Fruit fly (Drosophila melanogaster) whole organism, embryonic: ENCODE measurements around the gene ics.
A peak's percentile ranks its signal among the peaks of the same experiment; 100 is the strongest.

Experiments
- Blimp-1 ChIP-seq: fragments of 200-800 bp; sonication (Bioruptor generic); optimal IDR thresholded peaks from 3 replicates; lab custom pipeline; 2018; ENCODE audit warnings: missing biosample characterization, missing genetic modification characterization, mild to moderate bottlenecking, moderate library complexity, missing genetic modification reagents
- CG13296 ChIP-seq: fragments of 200-800 bp; sonication (Bioruptor generic); optimal IDR thresholded peaks from 3 replicates; lab custom pipeline; 2018; ENCODE audit warnings: missing biosample characterization, mild to moderate bottlenecking, missing genetic modification characterization
- CG14014 ChIP-seq: fragments of 200-800 bp; sonication (Bioruptor generic); IDR thresholded peaks from 2 replicates; pipeline ENCODE4 v1.3.6; 2022; ENCODE audit warnings: missing biosample characterization, missing genetic modification characterization
- CG14965 ChIP-seq: fragments of 200-800 bp; sonication (Bioruptor generic); optimal IDR thresholded peaks from 2 replicates; lab custom pipeline; 2016; ENCODE audit warnings: missing biosample characterization, missing genetic modification characterization, borderline replicate concordance
- CG1529 ChIP-seq: fragments of 200-800 bp; sonication (Bioruptor generic); optimal IDR thresholded peaks from 3 replicates; lab custom pipeline; 2018; ENCODE audit warnings: missing biosample characterization, missing genetic modification characterization
- CG16815 ChIP-seq: fragments of 200-800 bp; sonication (Bioruptor generic); optimal IDR thresholded peaks from 3 replicates; lab custom pipeline; 2017; ENCODE audit warnings: missing biosample characterization, mild to moderate bottlenecking, missing genetic modification characterization
- CG17359 ChIP-seq: fragments of 200-800 bp; sonication (Bioruptor generic); optimal IDR thresholded peaks from 3 replicates; lab custom pipeline; 2018; ENCODE audit warnings: missing biosample characterization, mild to moderate bottlenecking, missing genetic modification characterization, moderate library complexity
- CG17568 ChIP-seq: fragments of 200-800 bp; sonication (Bioruptor generic); optimal IDR thresholded peaks from 2 replicates; lab custom pipeline; 2018; ENCODE audit warnings: missing biosample characterization, mild to moderate bottlenecking, missing genetic modification characterization, moderate library complexity
- CG17612 ChIP-seq: fragments of 200-800 bp; sonication (Bioruptor generic); IDR thresholded peaks from 2 replicates; pipeline ENCODE4 v1.3.6; 2022; ENCODE audit warnings: missing biosample characterization, missing genetic modification characterization
- CG2199 ChIP-seq: fragments of 200-800 bp; sonication (Bioruptor generic); IDR thresholded peaks from 3 replicates; pipeline ENCODE4 v1.3.6; 2022; ENCODE audit warnings: missing biosample characterization, missing genetic modification characterization
- CG4360 ChIP-seq: fragments of 200-800 bp; sonication (Bioruptor generic); IDR thresholded peaks from 2 replicates; pipeline ENCODE4 v1.3.6; 2022; ENCODE audit warnings: missing biosample characterization, missing genetic modification characterization
- CG4820 ChIP-seq: fragments of 200-800 bp; sonication (Bioruptor generic); optimal IDR thresholded peaks from 3 replicates; lab custom pipeline; 2016; ENCODE audit warnings: missing biosample characterization, missing genetic modification characterization
- CG6765 ChIP-seq: fragments of 200-800 bp; sonication (Bioruptor generic); optimal IDR thresholded peaks from 3 replicates; lab custom pipeline; 2017; ENCODE audit warnings: missing biosample characterization, mild to moderate bottlenecking, missing genetic modification characterization
- CG6791 ChIP-seq: fragments of 200-800 bp; sonication (Bioruptor generic); IDR thresholded peaks from 3 replicates; pipeline ENCODE4 v1.3.6; 2022; ENCODE audit warnings: missing biosample characterization, missing genetic modification characterization; ENCODE audit not compliant: partially characterized antibody
- CG7963 ChIP-seq: fragments of 200-800 bp; sonication (Bioruptor generic); IDR thresholded peaks from 3 replicates; pipeline ENCODE4 v1.3.6; 2022; ENCODE audit warnings: missing biosample characterization, missing genetic modification characterization; ENCODE audit not compliant: partially characterized antibody
- CG8359 ChIP-seq: fragments of 200-800 bp; sonication (Bioruptor generic); optimal IDR thresholded peaks from 2 replicates; lab custom pipeline; 2017; ENCODE audit warnings: missing biosample characterization, mild to moderate bottlenecking, missing genetic modification characterization, borderline replicate concordance
- CG8924 ChIP-seq: fragments of 200-800 bp; optimal IDR thresholded peaks from 3 replicates; lab custom pipeline; 2019; ENCODE audit warnings: missing biosample characterization, mild to moderate bottlenecking, missing genetic modification characterization, moderate library complexity
- CG9215 ChIP-seq: fragments of 200-800 bp; sonication (Bioruptor generic); IDR thresholded peaks from 2 replicates; pipeline ENCODE4 v1.3.6; 2022; ENCODE audit warnings: missing biosample characterization, missing genetic modification characterization
- CG9932 ChIP-seq: fragments of 200-800 bp; sonication (Bioruptor generic); IDR thresholded peaks from 2 replicates; pipeline ENCODE4 v1.3.6; 2022; ENCODE audit warnings: missing biosample characterization, missing genetic modification characterization
- Chrac-16 ChIP-seq: fragments of 200-800 bp; sonication (Bioruptor generic); optimal IDR thresholded peaks from 3 replicates; lab custom pipeline; 2016; ENCODE audit warnings: missing biosample characterization, missing genetic modification characterization
- Dll ChIP-seq: fragments of 200-800 bp; sonication (Bioruptor generic); IDR thresholded peaks from 4 replicates; pipeline ENCODE4 v1.3.6; 2022; ENCODE audit warnings: missing biosample characterization, missing genetic modification characterization; ENCODE audit not compliant: partially characterized antibody
- Dp ChIP-seq: fragments of 200-800 bp; sonication (Bioruptor generic); optimal IDR thresholded peaks from 2 replicates; lab custom pipeline; 2018; ENCODE audit warnings: missing biosample characterization, mild to moderate bottlenecking, missing genetic modification characterization, moderate library complexity
- Hand ChIP-seq: fragments of 200-800 bp; sonication (Bioruptor generic); optimal IDR thresholded peaks from 2 replicates; lab custom pipeline; 2017; ENCODE audit warnings: mild to moderate bottlenecking, missing biosample characterization, missing genetic modification reagents, missing genetic modification characterization
- Hr3 ChIP-seq: fragments of 200-800 bp; sonication (Bioruptor generic); optimal IDR thresholded peaks from 3 replicates; lab custom pipeline; 2016; ENCODE audit warnings: missing biosample characterization, missing genetic modification characterization
- Kr ChIP-seq: fragments of 200-800 bp; sonication (Bioruptor generic); optimal IDR thresholded peaks from 2 replicates; lab custom pipeline; 2017; ENCODE audit warnings: missing biosample characterization, mild to moderate bottlenecking, missing genetic modification characterization
- MBD-R2 ChIP-seq: fragments of 200-800 bp; sonication (Bioruptor generic); IDR thresholded peaks from 2 replicates; pipeline ENCODE4 v1.3.6; 2022; ENCODE audit warnings: missing biosample characterization, missing genetic modification characterization
- Oaz ChIP-seq: fragments of 200-800 bp; sonication (Bioruptor generic); IDR thresholded peaks from 2 replicates; pipeline ENCODE4 v1.3.6; 2022; ENCODE audit warnings: missing biosample characterization, missing genetic modification characterization
- Ptx1 ChIP-seq: fragments of 200-800 bp; sonication (Bioruptor generic); IDR thresholded peaks from 2 replicates; pipeline ENCODE4 v1.3.6; 2022; ENCODE audit warnings: missing biosample characterization, missing genetic modification characterization
- abd-A ChIP-seq: fragments of 200-800 bp; sonication (Bioruptor generic); optimal IDR thresholded peaks from 3 replicates; lab custom pipeline; 2019; ENCODE audit warnings: missing biosample characterization, mild to moderate bottlenecking, missing genetic modification characterization, moderate library complexity
- ap ChIP-seq: fragments of 200-800 bp; sonication (Bioruptor generic); IDR thresholded peaks from 2 replicates; pipeline ENCODE4 v1.3.6; 2022; ENCODE audit warnings: missing biosample characterization, missing genetic modification characterization
- ato ChIP-seq: fragments of 200-800 bp; sonication (Bioruptor generic); IDR thresholded peaks from 2 replicates; pipeline ENCODE4 v1.3.6; 2022; ENCODE audit warnings: missing biosample characterization, missing genetic modification characterization; ENCODE audit not compliant: partially characterized antibody
- bcd ChIP-seq: fragments of 200-800 bp; sonication (Bioruptor generic); optimal IDR thresholded peaks from 2 replicates; lab custom pipeline; 2017; ENCODE audit warnings: missing biosample characterization, mild to moderate bottlenecking, missing genetic modification characterization
- bsh ChIP-seq, 2 experiments: fragments of 200-800 bp; sonication (Bioruptor generic); optimal IDR thresholded peaks; 2 replicates each; lab custom pipeline; 2017 to 2018; ENCODE audit warnings: mild to moderate bottlenecking in 2 of 2, missing biosample characterization in 2 of 2, missing genetic modification characterization in 2 of 2, moderate library complexity in 1 of 2
- da ChIP-seq: fragments of 200-800 bp; sonication (Bioruptor generic); optimal IDR thresholded peaks from 2 replicates; lab custom pipeline; 2016; ENCODE audit warnings: missing biosample characterization, missing genetic modification characterization
- dmrt11E ChIP-seq: fragments of 200-800 bp; sonication (Bioruptor generic); optimal IDR thresholded peaks from 3 replicates; lab custom pipeline; 2018; ENCODE audit warnings: missing biosample characterization, mild to moderate bottlenecking, missing genetic modification characterization, moderate library complexity
- en ChIP-seq: fragments of 200-800 bp; sonication (Bioruptor generic); optimal IDR thresholded peaks from 2 replicates; lab custom pipeline; 2016; ENCODE audit warnings: missing biosample characterization, missing genetic modification characterization
- ewg ChIP-seq: fragments of 200-800 bp; sonication (Bioruptor generic); optimal IDR thresholded peaks from 3 replicates; lab custom pipeline; 2017; ENCODE audit warnings: mild to moderate bottlenecking, missing biosample characterization, missing genetic modification reagents, missing genetic modification characterization
- fd3F ChIP-seq: fragments of 200-800 bp; sonication (Bioruptor generic); optimal IDR thresholded peaks from 2 replicates; lab custom pipeline; 2018; ENCODE audit warnings: missing biosample characterization, mild to moderate bottlenecking, missing genetic modification characterization, moderate library complexity
- ind ChIP-seq: fragments of 200-800 bp; sonication (Bioruptor generic); optimal IDR thresholded peaks from 3 replicates; lab custom pipeline; 2016; ENCODE audit warnings: missing biosample characterization, missing genetic modification characterization
- jigr1 ChIP-seq: fragments of 200-800 bp; sonication (Bioruptor generic); IDR thresholded peaks from 3 replicates; pipeline ENCODE4 v1.3.6; 2022; ENCODE audit warnings: missing biosample characterization, missing genetic modification characterization
- lola ChIP-seq, 3 experiments: fragments of >200 bp in 2 of 3; fragments of 200-800 bp in 1 of 3; sonication (Bioruptor generic) in 1 of 3; optimal IDR thresholded peaks; 2 replicates each; lab custom pipeline; 2017 to 2019; ENCODE audit warnings: missing biosample characterization in 3 of 3, missing genetic modification characterization in 3 of 3, mild to moderate bottlenecking in 1 of 3, moderate library complexity in 1 of 3
- mirr ChIP-seq: fragments of 200-800 bp; sonication (Bioruptor generic); optimal IDR thresholded peaks from 3 replicates; lab custom pipeline; 2018; ENCODE audit warnings: missing biosample characterization, mild to moderate bottlenecking, missing genetic modification characterization
- nau ChIP-seq: fragments of 200-800 bp; sonication (Bioruptor generic); optimal IDR thresholded peaks from 3 replicates; lab custom pipeline; 2017; ENCODE audit warnings: missing biosample characterization, mild to moderate bottlenecking, missing genetic modification characterization, missing genetic modification reagents
- nmo ChIP-seq: fragments of 200-800 bp; sonication (Bioruptor generic); optimal IDR thresholded peaks from 2 replicates; lab custom pipeline; 2018; ENCODE audit warnings: missing biosample characterization, mild to moderate bottlenecking, missing genetic modification characterization, moderate library complexity
- p53 ChIP-seq: fragments of 200-800 bp; sonication (Bioruptor generic); optimal IDR thresholded peaks from 2 replicates; lab custom pipeline; 2016; ENCODE audit warnings: missing biosample characterization, missing genetic modification characterization
- prd ChIP-seq, 3 experiments: fragments of >200 bp in 2 of 3; fragments of 200-800 bp in 1 of 3; sonication (Bioruptor generic) in 1 of 3; optimal IDR thresholded peaks in 2 of 3; IDR thresholded peaks in 1 of 3; 2 replicates in 2 of 3; 3 replicates in 1 of 3; pipeline versions ENCODE4 v1.3.6 to Lab custom; 2017 to 2022; ENCODE audit warnings: missing biosample characterization in 1 of 3, missing genetic modification characterization in 1 of 3
- run ChIP-seq: fragments of 200-800 bp; sonication (Bioruptor generic); optimal IDR thresholded peaks from 3 replicates; lab custom pipeline; 2018; ENCODE audit warnings: missing biosample characterization, mild to moderate bottlenecking, missing genetic modification characterization
- stc ChIP-seq: fragments of 200-800 bp; sonication (Bioruptor generic); IDR thresholded peaks from 2 replicates; pipeline ENCODE4 v1.3.6; 2022; ENCODE audit warnings: missing biosample characterization, missing genetic modification characterization

The ics gene

dm6 chr2L:13665025-13665881 lies 22.9 kb upstream of the ics start, which contains the start of gene CG18507 (continued):
- TF ChIP-seq CG16815 (GFP tag; lab: Kevin White, UChicago) (no peak), jigr1 (GFP tag; lab: Robert Waterston, UW) (no peak), CG17612 (GFP tag; lab: Robert Waterston, UW) (no peak), Hand (GFP tag; lab: Kevin White, UChicago) (no peak), ato (GFP tag; lab: Robert Waterston, UW) (no peak), CG1529 (GFP tag; lab: Kevin White, UChicago) (no peak), MBD-R2 (GFP tag; lab: Robert Waterston, UW) (no peak), nau (GFP tag; lab: Kevin White, UChicago) (no peak), run (no peak), CG6791 (GFP tag; lab: Robert Waterston, UW) (no peak), Ptx1 (GFP tag; lab: Robert Waterston, UW) (no peak), CG13296 (GFP tag; lab: Kevin White, UChicago) (no peak), CG7963 (GFP tag; lab: Robert Waterston, UW) (no peak), da (GFP tag; lab: Kevin White, UChicago) (no peak), Oaz (GFP tag; lab: Robert Waterston, UW) (no peak), CG14014 (GFP tag; lab: Robert Waterston, UW) (no peak), Dp (no peak), CG17359 (tag; lab: Kevin White, UChicago) (no peak), CG14965 (no peak), Blimp-1 (GFP tag; lab: Kevin White, UChicago) (no peak), bcd (GFP tag; lab: Kevin White, UChicago) (peak; percentile 5), ap (GFP tag; lab: Robert Waterston, UW) (no peak), bsh (GFP tag; optimal IDR thresholded peaks at IDR 0.05; lab: Kevin White, UChicago) (peak in 1 of 2 experiments; percentile 7), CG8924 (tag; lab: Kevin White, UChicago) (no peak), Hr3 (no peak), ind (GFP tag; lab: Kevin White, UChicago) (no peak), CG2199 (no peak), CG8359 (GFP tag; lab: Kevin White, UChicago) (no peak), p53 (no peak), stc (no peak), lola (GFP tag; optimal IDR thresholded peaks at IDR 0.05; lab: Kevin White, UChicago) (peak in 1 of 3 experiments; percentile 1), en (no peak), CG17568 (no peak), CG4820 (GFP tag; lab: Kevin White, UChicago) (no peak), abd-A (tag; lab: Kevin White, UChicago) (no peak), CG4360 (GFP tag; lab: Robert Waterston, UW) (no peak), Kr (GFP tag; lab: Kevin White, UChicago) (no peak), CG9932 (peak; percentile 54), ewg (GFP tag; lab: Kevin White, UChicago) (no peak), mirr (GFP tag; lab: Kevin White, UChicago) (no peak), fd3F (GFP tag; lab: Kevin White, UChicago) (no peak), prd (optimal IDR thresholded peaks at IDR 0.05; lab: Kevin White, UChicago) (no peak), prd (GFP tag; IDR thresholded peaks at IDR 0.05; lab: Robert Waterston, UW) (0 out of 3 replicates have a peak, but pooled peaks have one; percentile 35), Dll (GFP tag; lab: Robert Waterston, UW) (no peak), Chrac-16 (GFP tag; lab: Kevin White, UChicago) (no peak), nmo (GFP tag; lab: Kevin White, UChicago) (no peak), CG6765 (GFP tag; lab: Kevin White, UChicago) (no peak), CG9215 (GFP tag; lab: Robert Waterston, UW) (peak; percentile 38), dmrt11E (tag; lab: Kevin White, UChicago) (no peak)
